Worm (Caenorhabditis elegans): ENCODE measurements around the gene F13E9.12.

- TF ChIP-seq ama-1 (optimal IDR thresholded peaks at IDR 0.05) = no peak
- no peak for TF ChIP-seq ceh-36 (tag; optimal IDR thresholded peaks at IDR 0.05)
- TF ChIP-seq scrt-1 (GFP tag; IDR thresholded peaks at IDR 0.05) = no peak
- no peak for TF ChIP-seq hmbx-1 (tag; optimal IDR thresholded peaks at IDR 0.05)
- TF ChIP-seq ets-7 (tag; optimal IDR thresholded peaks at IDR 0.05) = no peak
- TF ChIP-seq flt-1 (GFP tag; IDR thresholded peaks at IDR 0.05) = no peak
- TF ChIP-seq hnd-1 (tag; optimal IDR thresholded peaks at IDR 0.05) = no peak
- no peak for TF ChIP-seq F13C5.2 (tag; optimal IDR thresholded peaks at IDR 0.05)
- no peak for TF ChIP-seq hmg-4 (GFP tag; optimal IDR thresholded peaks at IDR 0.05)
- no peak for TF ChIP-seq ceh-13 (GFP tag; optimal IDR thresholded peaks at IDR 0.05)
- TF ChIP-seq tbx-11 (GFP tag; IDR thresholded peaks at IDR 0.05) = no peak
- no peak for TF ChIP-seq B0310.2 (tag; optimal IDR thresholded peaks at IDR 0.05)
- no peak for TF ChIP-seq tra-4 (tag; optimal IDR thresholded peaks at IDR 0.05)
- no peak for TF ChIP-seq tbx-37 (GFP tag; conservative IDR thresholded peaks at IDR 0.05)
These were observed 19.4 kb downstream of the F13E9.12 start, which contains the start of gene T11G6.3 for ce11 chrIV:10855049-10855448.

All from whole organism, early embryonic.